Fruit fly (Drosophila melanogaster) whole organism, embryonic: Measurements from ENCODE around the gene CG31960.

Source experiments
- Atf3 ChIP-seq: fragments of 200-800 bp; sonication (Bioruptor generic); optimal IDR thresholded peaks from 3 replicates; lab custom pipeline; 2016; ENCODE audit warnings: missing biosample characterization, missing genetic modification characterization
- Bgb ChIP-seq: fragments of 200-800 bp; sonication (Bioruptor generic); IDR thresholded peaks from 2 replicates; pipeline ENCODE4 v1.3.6; 2022; ENCODE audit warnings: missing biosample characterization, missing genetic modification characterization; ENCODE audit not compliant: partially characterized antibody
- Bteb2 ChIP-seq: fragments of 200-800 bp; sonication (Bioruptor generic); optimal IDR thresholded peaks from 2 replicates; lab custom pipeline; 2016; ENCODE audit warnings: missing biosample characterization, missing genetic modification characterization
- CG10147 ChIP-seq: fragments of 200-800 bp; sonication (Bioruptor generic); optimal IDR thresholded peaks from 2 replicates; lab custom pipeline; 2019; ENCODE audit warnings: missing biosample characterization, mild to moderate bottlenecking, missing genetic modification characterization, moderate library complexity
- CG11560 ChIP-seq: fragments of 200-800 bp; sonication (Bioruptor generic); IDR thresholded peaks from 3 replicates; pipeline ENCODE4 v1.3.6; 2022; ENCODE audit warnings: missing biosample characterization, missing genetic modification characterization
- CG12155 ChIP-seq: fragments of 200-800 bp; sonication (Bioruptor generic); optimal IDR thresholded peaks from 3 replicates; lab custom pipeline; 2016; ENCODE audit warnings: missing biosample characterization, missing genetic modification characterization
- CG12219 ChIP-seq: fragments of 200-800 bp; sonication (Bioruptor generic); optimal IDR thresholded peaks from 3 replicates; lab custom pipeline; 2018; ENCODE audit warnings: missing biosample characterization, mild to moderate bottlenecking, missing genetic modification characterization
- CG1233 ChIP-seq: fragments of 200-800 bp; sonication (Bioruptor generic); optimal IDR thresholded peaks from 4 replicates; lab custom pipeline; 2018; ENCODE audit warnings: missing biosample characterization, mild to moderate bottlenecking, missing genetic modification characterization
- CG17359 ChIP-seq: fragments of 200-800 bp; sonication (Bioruptor generic); optimal IDR thresholded peaks from 3 replicates; lab custom pipeline; 2018; ENCODE audit warnings: missing biosample characterization, mild to moderate bottlenecking, missing genetic modification characterization, moderate library complexity
- CG2712 ChIP-seq: fragments of 200-800 bp; optimal IDR thresholded peaks from 3 replicates; lab custom pipeline; 2019; ENCODE audit warnings: missing biosample characterization, mild to moderate bottlenecking, missing genetic modification characterization, moderate library complexity
- CG3281 ChIP-seq: fragments of 200-800 bp; sonication (Bioruptor generic); optimal IDR thresholded peaks from 3 replicates; lab custom pipeline; 2017; ENCODE audit warnings: missing biosample characterization, mild to moderate bottlenecking, missing genetic modification characterization
- CG34376 ChIP-seq: fragments of 200-800 bp; sonication (Bioruptor generic); optimal IDR thresholded peaks from 2 replicates; lab custom pipeline; 2018; ENCODE audit warnings: missing biosample characterization, mild to moderate bottlenecking, missing genetic modification characterization
- CG3726 ChIP-seq: fragments of 200-800 bp; sonication (Bioruptor generic); IDR thresholded peaks from 3 replicates; pipeline ENCODE4, ENCODE4 v1.3.6; 2022; ENCODE audit warnings: missing biosample characterization, missing genetic modification characterization
- CG4282 ChIP-seq: fragments of 200-800 bp; sonication (Bioruptor generic); optimal IDR thresholded peaks from 2 replicates; lab custom pipeline; 2016; ENCODE audit warnings: missing biosample characterization, missing genetic modification characterization
- CG4328 ChIP-seq: fragments of 200-800 bp; sonication (Bioruptor generic); optimal IDR thresholded peaks from 3 replicates; lab custom pipeline; 2017; ENCODE audit warnings: missing biosample characterization, missing genetic modification reagents, missing genetic modification characterization
- CG4404 ChIP-seq: fragments of 200-800 bp; sonication (Bioruptor generic); IDR thresholded peaks from 2 replicates; pipeline ENCODE4 v1.3.6; 2022; ENCODE audit warnings: missing biosample characterization, missing genetic modification characterization
- CG6175 ChIP-seq: fragments of 200-800 bp; sonication (Bioruptor generic); IDR thresholded peaks from 3 replicates; pipeline ENCODE4 v1.3.6; 2022; ENCODE audit warnings: missing biosample characterization, missing genetic modification characterization
- CG6272 ChIP-seq: fragments of 200-800 bp; sonication (Bioruptor generic); IDR thresholded peaks from 2 replicates; pipeline ENCODE4 v1.3.6; 2022; ENCODE audit warnings: missing biosample characterization, missing genetic modification characterization
- CG8290 ChIP-seq, 3 experiments: fragments of 200-800 bp; sonication (Bioruptor generic); optimal IDR thresholded peaks; 2 replicates each; lab custom pipeline; 2016 to 2019; ENCODE audit warnings: missing biosample characterization in 3 of 3, missing genetic modification characterization in 3 of 3, mild to moderate bottlenecking in 2 of 3, moderate library complexity in 1 of 3
- CG8388 ChIP-seq: fragments of 200-800 bp; sonication (Bioruptor generic); optimal IDR thresholded peaks from 2 replicates; lab custom pipeline; 2019; ENCODE audit warnings: missing biosample characterization, mild to moderate bottlenecking, missing genetic modification characterization, moderate library complexity
- CG9437 ChIP-seq: fragments of 200-800 bp; sonication (Bioruptor generic); optimal IDR thresholded peaks from 2 replicates; lab custom pipeline; 2018; ENCODE audit warnings: missing biosample characterization, mild to moderate bottlenecking, missing genetic modification characterization
- Dad ChIP-seq: fragments of 200-800 bp; sonication (Bioruptor generic); optimal IDR thresholded peaks from 3 replicates; lab custom pipeline; 2016; ENCODE audit warnings: missing biosample characterization, missing genetic modification characterization
- E2f2 ChIP-seq: fragments of 200-800 bp; sonication (Bioruptor generic); IDR thresholded peaks from 2 replicates; pipeline ENCODE4 v1.3.6; 2022; ENCODE audit warnings: missing biosample characterization, missing genetic modification characterization
- Eip74EF ChIP-seq, 2 experiments: fragments of 200-800 bp in 1 of 2; fragments of >200 bp in 1 of 2; sonication (Bioruptor generic) in 1 of 2; optimal IDR thresholded peaks; 2 replicates each; lab custom pipeline; 2017 to 2019; ENCODE audit warnings: missing biosample characterization in 2 of 2, missing genetic modification characterization in 2 of 2, mild to moderate bottlenecking in 1 of 2, moderate library complexity in 1 of 2
- GATAe ChIP-seq: fragments of 200-800 bp; sonication (Bioruptor generic); conservative IDR thresholded peaks from 2 replicates; pipeline ENCODE4 v1.3.6; 2022; ENCODE audit warnings: missing biosample characterization, missing genetic modification characterization
- Hr78 ChIP-seq, 2 experiments: fragments of 200-800 bp in 1 of 2; fragments of >200 bp in 1 of 2; sonication (Bioruptor generic) in 1 of 2; optimal IDR thresholded peaks; 2 replicates each; lab custom pipeline; 2017 to 2019; ENCODE audit warnings: missing biosample characterization in 2 of 2, missing genetic modification characterization in 2 of 2, mild to moderate bottlenecking in 1 of 2, moderate library complexity in 1 of 2
- Rfx ChIP-seq: fragments of 200-800 bp; sonication (Bioruptor generic); IDR thresholded peaks from 2 replicates; pipeline ENCODE4 v1.3.6; 2022; ENCODE audit warnings: missing biosample characterization, missing genetic modification characterization
- Six4 ChIP-seq: fragments of 200-800 bp; sonication (Bioruptor generic); optimal IDR thresholded peaks from 2 replicates; lab custom pipeline; 2016; ENCODE audit warnings: missing biosample characterization, missing genetic modification characterization
- Vsx1 ChIP-seq: fragments of 200-800 bp; sonication (Bioruptor generic); optimal IDR thresholded peaks from 2 replicates; lab custom pipeline; 2017; ENCODE audit warnings: missing biosample characterization, mild to moderate bottlenecking, missing genetic modification characterization, missing genetic modification reagents
- abd-A ChIP-seq: fragments of 200-800 bp; sonication (Bioruptor generic); optimal IDR thresholded peaks from 3 replicates; lab custom pipeline; 2019; ENCODE audit warnings: missing biosample characterization, mild to moderate bottlenecking, missing genetic modification characterization, moderate library complexity
- bab2 ChIP-seq: fragments of 200-800 bp; sonication (Bioruptor generic); optimal IDR thresholded peaks from 2 replicates; lab custom pipeline; 2016; ENCODE audit warnings: missing biosample characterization, missing genetic modification characterization
- cad ChIP-seq: fragments of >200 bp; optimal IDR thresholded peaks from 2 replicates; lab custom pipeline; 2017; ENCODE audit warnings: missing biosample characterization, missing genetic modification characterization
- chm ChIP-seq: fragments of 200-800 bp; sonication (Bioruptor generic); IDR thresholded peaks from 2 replicates; pipeline ENCODE4 v1.3.6; 2022; ENCODE audit warnings: missing biosample characterization, missing genetic modification characterization
- chn ChIP-seq: fragments of 200-800 bp; sonication (Bioruptor generic); optimal IDR thresholded peaks from 2 replicates; lab custom pipeline; 2016; ENCODE audit warnings: missing biosample characterization, missing genetic modification characterization
- ci ChIP-seq: fragments of 200-800 bp; sonication (Bioruptor generic); IDR thresholded peaks from 3 replicates; pipeline ENCODE4 v1.3.6; 2022; ENCODE audit warnings: missing biosample characterization, missing genetic modification characterization
- crp ChIP-seq, 2 experiments: fragments of 200-800 bp; sonication (Bioruptor generic); optimal IDR thresholded peaks; 2 replicates in 1 of 2; 3 replicates in 1 of 2; lab custom pipeline; 2017; ENCODE audit warnings: missing biosample characterization in 2 of 2, missing genetic modification characterization in 2 of 2, mild to moderate bottlenecking in 1 of 2, moderate library complexity in 1 of 2
- danr ChIP-seq: fragments of 200-800 bp; sonication (Bioruptor generic); IDR thresholded peaks from 2 replicates; pipeline ENCODE4 v1.3.6; 2022; ENCODE audit warnings: missing biosample characterization, missing genetic modification characterization
- esg ChIP-seq: fragments of 200-800 bp; sonication (Bioruptor generic); conservative IDR thresholded peaks from 2 replicates; pipeline ENCODE4 v1.3.6; 2022; ENCODE audit warnings: missing biosample characterization, missing genetic modification characterization
- eyg ChIP-seq: fragments of 200-800 bp; sonication (Bioruptor generic); optimal IDR thresholded peaks from 3 replicates; lab custom pipeline; 2016; ENCODE audit warnings: missing biosample characterization, missing genetic modification characterization
- fru ChIP-seq: fragments of >200 bp; optimal IDR thresholded peaks from 2 replicates; lab custom pipeline; 2017
- gcm2 ChIP-seq: fragments of 200-800 bp; sonication (Bioruptor generic); optimal IDR thresholded peaks from 2 replicates; lab custom pipeline; 2016; ENCODE audit warnings: missing biosample characterization, missing genetic modification characterization
- h ChIP-seq: fragments of >200 bp; optimal IDR thresholded peaks from 2 replicates; lab custom pipeline; 2017
- ind ChIP-seq: fragments of 200-800 bp; sonication (Bioruptor generic); optimal IDR thresholded peaks from 3 replicates; lab custom pipeline; 2016; ENCODE audit warnings: missing biosample characterization, missing genetic modification characterization
- jing ChIP-seq: fragments of 200-800 bp; sonication (Bioruptor generic); optimal IDR thresholded peaks from 2 replicates; lab custom pipeline; 2018; ENCODE audit warnings: missing biosample characterization, mild to moderate bottlenecking, missing genetic modification characterization
- lbe ChIP-seq: fragments of 200-800 bp; sonication (Bioruptor generic); optimal IDR thresholded peaks from 2 replicates; lab custom pipeline; 2016; ENCODE audit warnings: missing biosample characterization, mild to moderate bottlenecking, missing genetic modification characterization
- pb ChIP-seq: fragments of 200-800 bp; sonication (Bioruptor generic); optimal IDR thresholded peaks from 3 replicates; lab custom pipeline; 2016; ENCODE audit warnings: missing biosample characterization, missing genetic modification characterization
- sd ChIP-seq: fragments of 200-800 bp; sonication (Bioruptor generic); optimal IDR thresholded peaks from 3 replicates; lab custom pipeline; 2018; ENCODE audit warnings: missing biosample characterization, mild to moderate bottlenecking, missing genetic modification characterization, moderate library complexity
- shn ChIP-seq: fragments of 200-800 bp; sonication (Bioruptor generic); optimal IDR thresholded peaks from 3 replicates; lab custom pipeline; 2016; ENCODE audit warnings: missing biosample characterization, missing genetic modification characterization
- ssp ChIP-seq: fragments of 200-800 bp; sonication (Bioruptor generic); IDR thresholded peaks from 2 replicates; pipeline ENCODE4 v1.3.6; 2022; ENCODE audit warnings: missing biosample characterization, missing genetic modification characterization
- tgo ChIP-seq: fragments of 200-800 bp; sonication (Bioruptor generic); IDR thresholded peaks from 3 replicates; pipeline ENCODE4 v1.3.6; 2022; ENCODE audit warnings: missing biosample characterization, missing genetic modification characterization
- trh ChIP-seq: fragments of 200-800 bp; sonication (Bioruptor generic); optimal IDR thresholded peaks from 2 replicates; lab custom pipeline; 2016; ENCODE audit warnings: missing biosample characterization, missing genetic modification characterization
- zen2 ChIP-seq: fragments of 200-800 bp; sonication (Bioruptor generic); IDR thresholded peaks from 3 replicates; pipeline ENCODE4 v1.3.6; 2022; ENCODE audit warnings: missing biosample characterization, missing genetic modification characterization; ENCODE audit not compliant: partially characterized antibody

The CG31960 gene

DNA sequence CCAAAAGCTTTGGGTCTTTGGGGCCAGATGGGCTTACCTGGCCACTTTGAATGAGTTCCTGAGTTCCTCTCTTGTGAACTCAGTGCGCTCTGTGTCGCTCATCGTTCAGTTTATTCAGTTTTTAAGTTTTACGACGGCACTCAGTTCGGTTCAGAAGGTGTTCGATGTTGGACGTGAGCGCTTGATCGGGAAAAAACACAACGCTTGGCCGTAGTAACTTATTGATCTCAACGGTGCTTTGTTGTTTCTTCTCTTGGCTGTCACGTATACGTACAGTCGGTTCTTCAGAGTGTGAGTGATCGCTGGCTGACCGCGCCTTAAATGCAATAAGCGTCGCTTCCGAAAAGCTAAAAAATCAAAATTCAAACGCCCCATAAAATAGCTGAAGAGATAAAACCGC is 2.3 kb downstream of the CG31960 start, which contains the start of gene bark (continued):
- no peak for TF ChIP-seq Bteb2 (GFP tag; lab: Kevin White, UChicago)
- TF ChIP-seq CG8290 (GFP tag; optimal IDR thresholded peaks at IDR 0.05; lab: Kevin White, UChicago) = no peak
- TF ChIP-seq CG8290 (tag; optimal IDR thresholded peaks at IDR 0.05; lab: Kevin White, UChicago) = peak in 1 of 2 experiments; percentile 48
- TF ChIP-seq esg (GFP tag; lab: Robert Waterston, UW) = no peak
- peak; percentile 56; the same call in 2 of the 3 replicates for TF ChIP-seq ci (GFP tag; lab: Robert Waterston, UW)
- TF ChIP-seq abd-A = peak; percentile 2
- TF ChIP-seq crp (GFP tag; optimal IDR thresholded peaks at IDR 0.05; lab: Kevin White, UChicago) = no peak
- TF ChIP-seq CG1233 = peak; percentile 1
- TF ChIP-seq CG2712 (tag; lab: Kevin White, UChicago) = no peak
- TF ChIP-seq cad (GFP tag; lab: Kevin White, UChicago) = no peak
- TF ChIP-seq Dad (GFP tag; lab: Kevin White, UChicago) = no peak
- no peak for TF ChIP-seq tgo (GFP tag; lab: Robert Waterston, UW)
- TF ChIP-seq Atf3 (GFP tag; lab: Kevin White, UChicago) = no peak
- TF ChIP-seq chn = no peak
- no peak for TF ChIP-seq gcm2 (GFP tag; lab: Kevin White, UChicago)
- TF ChIP-seq CG12219 = no peak
- TF ChIP-seq zen2 (GFP tag; lab: Robert Waterston, UW) = no peak; the same call in 2 of the 3 replicates
- TF ChIP-seq Rfx = peak; percentile 21; the same call in 1 of the 2 replicates
- no peak for TF ChIP-seq CG11560
- no peak for TF ChIP-seq GATAe (GFP tag; lab: Robert Waterston, UW)
- no peak for TF ChIP-seq eyg (GFP tag; lab: Kevin White, UChicago)
- no peak for TF ChIP-seq Six4 (GFP tag; lab: Kevin White, UChicago)
- no peak for TF ChIP-seq Vsx1 (GFP tag; lab: Kevin White, UChicago)
- TF ChIP-seq shn (GFP tag; lab: Kevin White, UChicago) = no peak
- no peak for TF ChIP-seq CG4282 (GFP tag; lab: Kevin White, UChicago)
- TF ChIP-seq sd (tag; lab: Kevin White, UChicago) = peak; percentile 14
- TF ChIP-seq jing (GFP tag; lab: Kevin White, UChicago) = no peak
- TF ChIP-seq trh = no peak
- TF ChIP-seq bab2 (GFP tag; lab: Kevin White, UChicago) = no peak
- TF ChIP-seq pb (GFP tag; lab: Kevin White, UChicago) = no peak
- no peak for TF ChIP-seq CG4328 (GFP tag; lab: Kevin White, UChicago)
- TF ChIP-seq CG6175 (GFP tag; lab: Robert Waterston, UW) = no peak
- peak; percentile 58; the same call in 1 of the 2 replicates for TF ChIP-seq chm (GFP tag; lab: Robert Waterston, UW)
- TF ChIP-seq CG10147 (GFP tag; lab: Kevin White, UChicago) = no peak
- TF ChIP-seq ssp = no peak
- no peak for TF ChIP-seq CG4404 (GFP tag; lab: Robert Waterston, UW)
- peak; percentile 30 for TF ChIP-seq CG3281 (GFP tag; lab: Kevin White, UChicago)
- no peak for TF ChIP-seq CG3726 (GFP tag; lab: Robert Waterston, UW)
- TF ChIP-seq lbe = peak; percentile 83
- peak in 1 of 2 experiments; percentile 0 for TF ChIP-seq Eip74EF (GFP tag; optimal IDR thresholded peaks at IDR 0.05; lab: Kevin White, UChicago)
- TF ChIP-seq danr (GFP tag; lab: Robert Waterston, UW) = no peak
- TF ChIP-seq fru (lab: Kevin White, UChicago) = no peak
- TF ChIP-seq Bgb (GFP tag; lab: Robert Waterston, UW) = peak; percentile 38; the same call in 1 of the 2 replicates
- TF ChIP-seq Hr78 (GFP tag; optimal IDR thresholded peaks at IDR 0.05; lab: Kevin White, UChicago) = peak in 1 of 2 experiments; percentile 23
- TF ChIP-seq CG8388 (GFP tag; lab: Kevin White, UChicago) = no peak
- TF ChIP-seq CG6272 (GFP tag; lab: Robert Waterston, UW) = no peak
- TF ChIP-seq h (lab: Kevin White, UChicago) = no peak
- no peak for TF ChIP-seq CG9437 (GFP tag; lab: Kevin White, UChicago)
- TF ChIP-seq ind = no peak
- TF ChIP-seq CG17359 = no peak
- TF ChIP-seq E2f2 (GFP tag; lab: Robert Waterston, UW) = no peak
- TF ChIP-seq CG12155 (GFP tag; lab: Kevin White, UChicago) = no peak
- TF ChIP-seq CG34376 (GFP tag; lab: Kevin White, UChicago) = peak; percentile 52
